Worm (Caenorhabditis elegans) whole organism, late embryonic: ENCODE results near the gene mrps-26.

Source experiments
- elt-4 ChIP-seq: sonication (generic microtip); optimal IDR thresholded peaks from 2 replicates; lab custom pipeline; 2016; ENCODE audit warnings: missing genetic modification characterization, missing compliant biosample characterization
- fax-1 ChIP-seq: sonication (generic microtip); optimal IDR thresholded peaks from 2 replicates; lab custom pipeline; 2016; ENCODE audit warnings: missing genotype, missing genetic modification characterization, missing compliant biosample characterization
- pag-3 ChIP-seq: sonication (generic microtip); optimal IDR thresholded peaks from 2 replicates; lab custom pipeline; 2016; ENCODE audit warnings: missing compliant biosample characterization, missing genetic modification characterization, borderline replicate concordance
- syd-9 ChIP-seq: sonication (generic microtip); optimal IDR thresholded peaks from 2 replicates; lab custom pipeline; 2016; ENCODE audit warnings: mild to moderate bottlenecking, missing genetic modification characterization, moderate library complexity, missing compliant biosample characterization
- unc-55 ChIP-seq: sonication (generic microtip); optimal IDR thresholded peaks from 2 replicates; lab custom pipeline; 2017; ENCODE audit warnings: missing biosample characterization, missing genetic modification reagents, missing genetic modification characterization

DNA sequence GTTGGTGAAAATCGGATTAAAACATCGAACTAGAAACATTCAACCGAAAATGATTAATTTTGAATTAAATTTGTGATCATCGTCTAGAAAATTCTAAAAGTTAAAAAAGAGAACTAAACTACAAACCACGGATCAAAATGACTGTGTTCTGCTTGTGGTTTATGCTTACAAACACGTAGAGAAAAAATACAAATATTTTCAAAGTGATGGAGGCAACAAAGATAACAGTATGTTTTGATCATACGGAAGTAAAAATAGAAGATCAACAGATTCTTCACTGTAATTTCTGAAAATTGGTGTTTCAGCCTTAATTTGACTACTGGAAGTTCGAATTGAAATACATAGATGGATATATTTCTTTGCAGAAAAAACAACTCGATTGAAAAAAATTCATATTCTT, 31.1 kb upstream of the mrps-26 start:
- TF ChIP-seq unc-55 (GFP tag; lab: Kevin White, UChicago) (no peak), fax-1 (tag; lab: Kevin White, UChicago) (no peak), elt-4 (tag; lab: Kevin White, UChicago) (no peak), syd-9 (no peak), pag-3 (tag; lab: Kevin White, UChicago) (no peak)
